Worm (Caenorhabditis elegans): ENCODE results near the gene M117.3.

Gene M117.3

ce11 chrIV:11859995-11860605 lies 38.1 kb downstream of the M117.3 start, which contains the start of gene mob-1:
Gene mob-1 (plus strand): TSS chrIV:11860555.
- TF ChIP-seq aly-2 (tag; optimal IDR thresholded peaks at IDR 0.05) (no peak), lin-29 (GFP tag; IDR thresholded peaks at IDR 0.05) (no peak), pqm-1 (tag; optimal IDR thresholded peaks at IDR 0.05) (no peak), hif-1 (tag; optimal IDR thresholded peaks at IDR 0.05) (no peak), spr-3 (GFP tag; optimal IDR thresholded peaks at IDR 0.05) (no peak), T26A8.4 (GFP tag; IDR thresholded peaks at IDR 0.05) (no peak; the same call in 1 of the 2 replicates), ama-1 (optimal IDR thresholded peaks at IDR 0.05) (peak; percentile 54), lim-7 (GFP tag; IDR thresholded peaks at IDR 0.05) (0 out of 2 replicates have a peak, but pooled peaks have one; percentile 36), ceh-20 (GFP tag; IDR thresholded peaks at IDR 0.05) (no peak), cey-2 (tag; optimal IDR thresholded peaks at IDR 0.05; ENCODE audit: borderline replicate concordance, insufficient read depth) (no peak), lsy-2 (tag; optimal IDR thresholded peaks at IDR 0.05) (peak in 1 of 2 experiments; percentile 31), daf-16 (GFP tag; optimal IDR thresholded peaks at IDR 0.05) (no peak), daf-16 (tag; optimal IDR thresholded peaks at IDR 0.05) (peak; percentile 43), php-3 (GFP tag; IDR thresholded peaks at IDR 0.05) (no peak), D1046.2 (GFP tag; IDR thresholded peaks at IDR 0.05) (no peak), egl-27 (tag; optimal IDR thresholded peaks at IDR 0.05) (no peak), zag-1 (tag; optimal IDR thresholded peaks at IDR 0.05) (no peak), nhr-42 (GFP tag; IDR thresholded peaks at IDR 0.05) (no peak), lin-38 (GFP tag; IDR thresholded peaks at IDR 0.05) (peak; percentile 39), F49E8.2 (tag; optimal IDR thresholded peaks at IDR 0.05; ENCODE audit: borderline replicate concordance) (no peak), mxl-2 (GFP tag; conservative IDR thresholded peaks at IDR 0.05) (no peak), snpc-1.2 (GFP tag; IDR thresholded peaks at IDR 0.05) (0 out of 2 replicates have a peak, but pooled peaks have one; percentile 11), mes-2 (tag; optimal IDR thresholded peaks at IDR 0.05; ENCODE audit: poor library complexity, severe bottlenecking) (peak; percentile 29), hlh-30 (tag; optimal IDR thresholded peaks at IDR 0.05; ENCODE audit: insufficient read depth) (peak; percentile 54), nhr-48 (tag; optimal IDR thresholded peaks at IDR 0.05) (no peak), nhr-77 (tag; optimal IDR thresholded peaks at IDR 0.05) (peak; percentile 7), ZK546.5 (tag; optimal IDR thresholded peaks at IDR 0.05) (no peak), aha-1 (tag) (peak; percentile 38), hlh-11 (tag; optimal IDR thresholded peaks at IDR 0.05) (peak; percentile 7), mxl-3 (GFP tag; optimal IDR thresholded peaks at IDR 0.05) (peak; percentile 66), fos-1 (tag; optimal IDR thresholded peaks at IDR 0.05) (no peak), Y48G9A.11 (GFP tag; IDR thresholded peaks at IDR 0.05) (no peak), dve-1 (tag; optimal IDR thresholded peaks at IDR 0.05; ENCODE audit: insufficient read depth) (peak; percentile 42), zip-2 (tag; optimal IDR thresholded peaks at IDR 0.05) (no peak), jun-1 (tag; optimal IDR thresholded peaks at IDR 0.05) (no peak), ztf-11 (tag; optimal IDR thresholded peaks at IDR 0.05) (no peak), mep-1 (tag; optimal IDR thresholded peaks at IDR 0.05) (no peak), mdl-1 (tag; optimal IDR thresholded peaks at IDR 0.05) (peak in 1 of 2 experiments; percentile 34)

ce11 chrIV:11863428-11863827 lies 41.4 kb downstream of the M117.3 start:
- TF ChIP-seq nhr-42 (GFP tag; IDR thresholded peaks at IDR 0.05) (no peak), nhr-237 (tag; optimal IDR thresholded peaks at IDR 0.05) (no peak), ceh-32 (tag; optimal IDR thresholded peaks at IDR 0.05; ENCODE audit: poor library complexity) (no peak), nhr-77 (tag; optimal IDR thresholded peaks at IDR 0.05) (no peak), lsy-2 (tag; optimal IDR thresholded peaks at IDR 0.05) (no peak), aha-1 (tag) (no peak), dve-1 (tag; optimal IDR thresholded peaks at IDR 0.05; ENCODE audit: insufficient read depth) (peak; percentile 28), lin-29 (GFP tag; IDR thresholded peaks at IDR 0.05) (no peak), hlh-11 (tag; optimal IDR thresholded peaks at IDR 0.05) (no peak), T26A8.4 (GFP tag; IDR thresholded peaks at IDR 0.05) (no peak), F49E8.2 (tag; optimal IDR thresholded peaks at IDR 0.05; ENCODE audit: borderline replicate concordance) (no peak), nhr-6 (tag; optimal IDR thresholded peaks at IDR 0.05) (peak; percentile 86), F26F4.8 (GFP tag; conservative IDR thresholded peaks at IDR 0.05) (no peak), ceh-20 (GFP tag; IDR thresholded peaks at IDR 0.05) (no peak), hmg-1.1 (GFP tag; IDR thresholded peaks at IDR 0.05) (no peak), snpc-4 (tag; optimal IDR thresholded peaks at IDR 0.05) (no peak), spr-3 (GFP tag; optimal IDR thresholded peaks at IDR 0.05) (no peak), lin-15B (tag; optimal IDR thresholded peaks at IDR 0.05) (no peak), ceh-62 (tag; optimal IDR thresholded peaks at IDR 0.05) (no peak), daf-16 (GFP tag; optimal IDR thresholded peaks at IDR 0.05) (no peak), daf-16 (tag; optimal IDR thresholded peaks at IDR 0.05) (peak; percentile 32), nhr-25 (tag; optimal IDR thresholded peaks at IDR 0.05; ENCODE audit: borderline replicate concordance, insufficient read depth) (no peak), unc-62 (GFP tag; optimal IDR thresholded peaks at IDR 0.05 in 1 of 2) (no peak), unc-62 (tag; optimal IDR thresholded peaks at IDR 0.05) (no peak), mxl-3 (GFP tag; optimal IDR thresholded peaks at IDR 0.05) (no peak)
